Worm (Caenorhabditis elegans) whole organism, L1 larva: Measurements from ENCODE around the gene fil-1.

Experiments used
- C16A3.4 ChIP-seq: fragments of 150-350 bp; optimal IDR thresholded peaks from 2 replicates; lab custom pipeline; 2014; ENCODE audit warnings: missing biosample characterization, missing genetic modification characterization
- Y116A8C.19 ChIP-seq: sonication (generic microtip); optimal IDR thresholded peaks from 2 replicates; lab custom pipeline; 2016; ENCODE audit warnings: missing compliant biosample characterization, missing genetic modification characterization, borderline replicate concordance
- aly-2 ChIP-seq: fragments of 150-350 bp; optimal IDR thresholded peaks from 2 replicates; lab custom pipeline; 2014; ENCODE audit warnings: missing biosample characterization, missing genetic modification characterization
- blmp-1 ChIP-seq: fragments of 150-350 bp; optimal IDR thresholded peaks from 2 replicates; lab custom pipeline; 2014; ENCODE audit warnings: missing biosample characterization, missing genetic modification characterization
- ceh-90 ChIP-seq: sonication (generic microtip); optimal IDR thresholded peaks from 2 replicates; lab custom pipeline; 2016; ENCODE audit warnings: missing genetic modification characterization, missing compliant biosample characterization
- efl-1 ChIP-seq, 4 experiments: fragments of 150-350 bp; optimal IDR thresholded peaks in 3 of 4; peaks in 1 of 4; 1 replicate in 1 of 4; 2 replicates in 3 of 4; lab custom pipeline; 2014; ENCODE audit warnings: missing biosample characterization in 2 of 4, missing genetic modification characterization in 2 of 4, missing genetic modification reagents in 2 of 4
- elt-3 ChIP-seq, 6 experiments: fragments of 150-350 bp in 1 of 6; sonication (generic microtip); optimal IDR thresholded peaks; 2 replicates each; lab custom pipeline; 2017 to 2018; ENCODE audit warnings: missing biosample characterization in 6 of 6, missing genetic modification characterization in 6 of 6, inconsistent platforms in 1 of 6
- fkh-8 ChIP-seq: sonication (generic microtip); optimal IDR thresholded peaks from 2 replicates; lab custom pipeline; 2016; ENCODE audit warnings: mild to moderate bottlenecking, missing genetic modification characterization, missing compliant biosample characterization
- lin-15B ChIP-seq: fragments of 150-350 bp; sonication (generic microtip); optimal IDR thresholded peaks from 3 replicates; lab custom pipeline; 2014; ENCODE audit warnings: missing biosample characterization, missing genetic modification characterization
- lsy-2 ChIP-seq, 2 experiments: fragments of 150-350 bp; optimal IDR thresholded peaks; 2 replicates each; lab custom pipeline; 2014; ENCODE audit warnings: missing biosample characterization in 2 of 2, missing genetic modification characterization in 2 of 2
- mab-9 ChIP-seq: fragments of 200-800 bp; sonication (Bioruptor generic); IDR thresholded peaks from 2 replicates; pipeline ENCODE4 v1.3.6; 2022; ENCODE audit warnings: missing genetic modification reagents, missing genetic modification characterization, missing compliant biosample characterization
- mef-2 ChIP-seq: fragments of 150-350 bp; optimal IDR thresholded peaks from 2 replicates; lab custom pipeline; 2014; ENCODE audit warnings: missing biosample characterization, missing genetic modification characterization
- nhr-12 ChIP-seq: sonication (generic microtip); optimal IDR thresholded peaks from 2 replicates; lab custom pipeline; 2017; ENCODE audit warnings: missing biosample characterization, missing genetic modification characterization
- nhr-28 ChIP-seq: fragments of 150-350 bp; optimal IDR thresholded peaks from 2 replicates; lab custom pipeline; 2014; ENCODE audit warnings: missing biosample characterization, missing genetic modification characterization
- pag-3 ChIP-seq: sonication (generic microtip); optimal IDR thresholded peaks from 2 replicates; lab custom pipeline; 2017; ENCODE audit warnings: missing genetic modification characterization, mild to moderate bottlenecking, missing compliant biosample characterization, antibody characterized with exemption, borderline replicate concordance; ENCODE audit not compliant: insufficient read depth
- pax-3 ChIP-seq: fragments of 200-800 bp; sonication (Bioruptor generic); optimal IDR thresholded peaks from 2 replicates; lab custom pipeline; 2018; ENCODE audit warnings: mild to moderate bottlenecking, missing genetic modification characterization, moderate library complexity, missing compliant biosample characterization
- rnt-1 ChIP-seq: sonication (generic microtip); optimal IDR thresholded peaks from 2 replicates; lab custom pipeline; 2016; ENCODE audit warnings: mild to moderate bottlenecking, missing genetic modification characterization, moderate library complexity, missing compliant biosample characterization
- snpc-4 ChIP-seq: fragments of 150-350 bp; optimal IDR thresholded peaks from 2 replicates; lab custom pipeline; 2014; ENCODE audit warnings: missing biosample characterization, missing genetic modification characterization
- sox-4 ChIP-seq: sonication (generic microtip); optimal IDR thresholded peaks from 2 replicates; lab custom pipeline; 2016; ENCODE audit warnings: missing genetic modification characterization, missing compliant biosample characterization
- sup-37 ChIP-seq: fragments of 200-800 bp; sonication (Bioruptor generic); optimal IDR thresholded peaks from 2 replicates; lab custom pipeline; 2018; ENCODE audit warnings: mild to moderate bottlenecking, missing genetic modification characterization, missing compliant biosample characterization
- swsn-7 ChIP-seq: sonication (generic microtip); optimal IDR thresholded peaks from 2 replicates; lab custom pipeline; 2016; ENCODE audit warnings: missing genetic modification characterization, missing compliant biosample characterization
- tbx-2 ChIP-seq: sonication (generic microtip); optimal IDR thresholded peaks from 2 replicates; lab custom pipeline; 2016; ENCODE audit warnings: missing genetic modification characterization, missing compliant biosample characterization
- unc-30 ChIP-seq: sonication (generic microtip); optimal IDR thresholded peaks from 2 replicates; lab custom pipeline; 2017; ENCODE audit warnings: missing biosample characterization, missing genetic modification characterization
- unc-98 ChIP-seq: fragments of 200-800 bp; sonication (Bioruptor generic); IDR thresholded peaks from 2 replicates; pipeline ENCODE4 v1.3.6; 2022; ENCODE audit warnings: missing genetic modification characterization, missing compliant biosample characterization
- vab-15 ChIP-seq: sonication (generic microtip); optimal IDR thresholded peaks from 2 replicates; lab custom pipeline; 2017; ENCODE audit warnings: missing genotype, mild to moderate bottlenecking, missing genetic modification characterization, missing compliant biosample characterization
- xbp-1 ChIP-seq: sonication (generic microtip); optimal IDR thresholded peaks from 2 replicates; lab custom pipeline; 2016; ENCODE audit warnings: missing genetic modification characterization, missing compliant biosample characterization
- ztf-11 ChIP-seq, 2 experiments: sonication (generic microtip); optimal IDR thresholded peaks; 2 replicates each; lab custom pipeline; 2016 to 2017; ENCODE audit warnings: missing genetic modification characterization in 2 of 2, missing biosample characterization in 1 of 2, missing compliant biosample characterization in 1 of 2

fil-1 gene

DNA sequence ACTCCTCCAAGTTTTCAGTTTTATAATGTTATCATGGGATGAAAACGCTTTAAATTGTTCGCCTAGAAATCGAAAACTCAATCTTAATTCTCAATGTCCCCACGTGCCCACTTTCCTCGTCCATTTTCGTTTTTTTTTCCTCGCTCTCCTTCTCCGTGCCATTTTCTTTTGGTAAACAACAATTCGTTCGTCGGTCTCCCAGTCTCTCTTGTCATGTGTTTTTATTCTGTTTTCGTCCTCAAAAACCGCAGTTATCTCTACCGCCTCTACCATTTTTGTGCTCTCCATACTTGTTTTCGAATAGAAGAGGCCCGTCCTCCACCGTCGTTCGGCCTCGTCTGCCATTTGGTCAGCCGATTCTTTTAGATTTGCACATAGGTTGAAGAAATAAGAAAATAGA is 45.1 kb upstream of the fil-1 start (continued):
- no peak for TF ChIP-seq unc-98 (GFP tag; lab: Robert Waterston, UW)
- TF ChIP-seq ztf-11 (tag; optimal IDR thresholded peaks at IDR 0.05; lab: Kevin White, UChicago), result peak in 1 of 2 experiments; percentile 6
- TF ChIP-seq lsy-2 (tag; optimal IDR thresholded peaks at IDR 0.05; lab: Kevin White, UChicago), result peak in 1 of 2 experiments; percentile 35
- TF ChIP-seq tbx-2 (tag; lab: Kevin White, UChicago), result peak; percentile 8

DNA sequence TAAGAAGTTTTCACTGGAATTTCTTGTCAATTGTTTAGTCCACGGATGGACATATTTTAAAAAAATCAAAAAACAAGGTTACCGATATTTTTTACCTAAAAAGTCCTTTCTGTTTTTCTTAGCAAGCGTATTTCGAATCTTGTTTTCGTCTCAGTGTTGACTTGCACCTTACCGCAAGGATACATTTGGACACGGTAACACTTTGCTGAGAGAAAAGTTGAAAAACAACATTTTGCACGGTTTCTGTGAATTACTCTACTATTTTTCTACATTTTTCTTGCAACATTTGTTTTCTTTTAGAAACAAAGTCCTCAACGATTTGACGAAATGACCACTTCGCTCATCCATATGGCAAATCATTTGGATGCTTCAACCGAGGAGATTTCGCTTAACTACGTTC is 44.2 kb upstream of the fil-1 start, which contains the start of gene hil-1:
hil-1 (plus strand) TSS at position 301 of the 400 bp plus-strand sequence.
- TF ChIP-seq xbp-1 (tag; lab: Kevin White, UChicago) (no peak), mef-2 (tag; lab: Kevin White, UChicago) (no peak), mab-9 (GFP tag; lab: Robert Waterston, UW) (no peak), lsy-2 (tag; optimal IDR thresholded peaks at IDR 0.05; lab: Kevin White, UChicago) (no peak)
- TF ChIP-seq, all 84 proteins: peak for 0

DNA sequence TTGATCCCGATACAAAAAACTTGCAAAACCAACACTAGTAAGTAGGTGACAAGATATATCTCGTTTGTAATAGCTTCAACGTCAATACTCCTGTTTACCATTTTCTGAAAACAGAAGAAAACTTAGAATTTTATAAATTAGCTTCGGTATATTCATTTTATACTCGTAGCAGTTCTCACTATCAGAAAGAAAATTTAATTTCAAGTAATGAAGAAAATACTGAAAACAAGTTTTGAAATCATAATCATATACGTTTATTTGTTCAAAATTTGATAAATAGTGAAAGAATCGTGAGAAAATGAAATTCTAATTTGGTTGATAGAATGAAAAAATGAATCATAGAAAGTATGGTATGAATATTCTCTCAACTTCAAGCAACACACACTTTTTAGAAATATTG is 39.0 kb upstream of the fil-1 start, which contains the start of gene C30G7.5:
C30G7.5 (minus strand) TSS at position 101 of the 400 bp plus-strand sequence.
- TF ChIP-seq snpc-4 (tag; lab: Kevin White, UChicago), result no peak

DNA sequence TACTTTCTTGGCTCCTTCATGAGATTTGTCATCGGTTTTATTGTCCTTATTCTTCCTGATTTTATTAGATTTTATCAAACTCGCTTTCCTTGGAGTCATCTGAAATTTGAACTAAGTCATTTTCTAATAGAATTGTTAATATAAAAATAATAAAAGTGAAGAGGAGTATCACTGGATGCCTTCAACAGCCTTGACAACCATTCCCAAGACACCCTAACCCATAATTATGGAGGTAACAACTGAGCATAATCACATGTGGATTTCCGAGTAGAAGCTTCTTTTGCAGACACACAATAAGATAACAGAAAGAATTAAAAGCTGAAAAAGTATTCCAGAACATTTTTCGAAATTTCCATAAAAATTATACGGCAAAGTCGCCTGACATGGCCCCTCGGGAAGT is 38.0 kb upstream of the fil-1 start, which contains the start of gene F02D8.9:
F02D8.9 (minus strand) TSS at position 101 of the 400 bp plus-strand sequence.
- no peak for TF ChIP-seq fkh-8

DNA sequence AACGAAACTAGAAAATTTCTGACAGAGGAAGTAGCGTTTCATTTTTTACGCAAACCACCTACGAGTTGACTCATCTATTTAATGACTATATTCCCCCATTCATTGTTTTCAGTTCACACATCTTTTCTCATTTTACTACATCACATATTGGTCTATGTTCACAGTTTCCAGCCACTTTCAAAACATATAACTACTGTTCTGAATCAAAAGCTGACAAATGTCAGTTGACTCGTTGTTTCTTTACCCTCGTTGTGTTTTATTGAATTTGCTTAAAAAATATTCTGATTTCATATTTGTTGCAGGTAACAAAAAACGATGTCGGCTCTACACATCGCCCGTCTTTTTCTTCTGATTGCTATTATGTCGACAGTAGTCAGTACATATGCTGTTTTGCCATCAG is 22.5 kb upstream of the fil-1 start, which contains the start of gene nlp-59:
nlp-59 (plus strand) TSS at position 301 of the 400 bp plus-strand sequence.
- TF ChIP-seq C16A3.4 (tag; lab: Kevin White, UChicago) (no peak), nhr-12 (tag; lab: Kevin White, UChicago) (no peak), sox-4 (no peak), aly-2 (tag; lab: Kevin White, UChicago) (no peak), swsn-7 (no peak), pag-3 (tag; lab: Kevin White, UChicago) (no peak), nhr-28 (tag; lab: Kevin White, UChicago) (no peak)

DNA sequence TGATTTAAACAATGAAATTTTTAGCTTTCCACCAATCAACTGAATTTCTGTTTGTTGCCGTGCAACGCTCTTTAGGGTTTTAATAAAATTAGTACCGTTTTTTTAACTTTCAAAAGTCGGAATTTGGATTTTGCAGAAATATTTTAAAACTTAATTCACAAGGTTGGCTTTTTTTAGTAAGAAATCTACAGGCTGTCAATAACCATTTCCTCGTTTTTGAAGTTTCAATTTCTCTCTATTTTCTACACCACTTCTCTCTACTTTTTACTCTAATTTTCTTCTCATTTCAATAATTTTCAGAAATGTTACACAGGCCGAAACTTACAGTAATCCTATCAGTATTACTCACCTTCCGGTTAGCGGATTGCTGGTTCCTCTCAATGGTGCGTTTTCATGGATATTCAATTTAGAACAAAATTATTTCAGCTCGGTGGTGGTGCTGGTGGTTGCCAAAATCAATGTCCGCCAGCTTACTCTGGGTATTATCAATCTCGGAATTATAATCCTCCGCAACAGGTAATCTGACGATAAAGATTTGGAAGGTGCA is 15.4 kb upstream of the fil-1 start, which contains the start of the genes grd-12 and F02D8.1:
grd-12 (plus strand) TSS at position 301 of the 547 bp plus-strand sequence.
F02D8.1 (minus strand) TSS at position 497 of the 547 bp plus-strand sequence.
- TF ChIP-seq swsn-7, result no peak
- TF ChIP-seq mab-9 (GFP tag; lab: Robert Waterston, UW), result no peak
- no peak for TF ChIP-seq Y116A8C.19 (tag; lab: Kevin White, UChicago)

DNA sequence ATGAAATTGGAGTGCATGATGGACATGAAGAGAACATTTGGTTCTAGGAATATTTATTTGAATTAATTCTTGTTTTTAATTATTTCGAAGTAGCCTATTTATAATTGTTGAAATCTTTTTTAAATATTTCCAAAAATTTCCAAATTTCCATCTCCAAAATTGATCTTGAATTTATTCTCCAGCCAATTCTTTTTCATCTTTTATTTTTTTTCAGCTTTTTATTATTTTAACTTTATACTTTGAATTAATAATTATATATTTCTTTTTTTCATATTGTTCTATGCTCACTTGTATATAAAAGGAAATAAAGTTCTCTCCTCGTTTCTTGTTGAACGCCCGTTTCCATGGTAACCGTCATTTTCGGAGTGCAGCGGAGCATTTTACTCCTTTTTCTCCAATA is 13.7 kb upstream of the fil-1 start, which contains the start of gene xbx-1:
xbx-1 (plus strand) TSS at position 301 of the 400 bp plus-strand sequence.
- TF ChIP-seq lin-15B (tag; lab: Kevin White, UChicago), result no peak
- peak; percentile 19 for TF ChIP-seq fkh-8
- TF ChIP-seq ceh-90, result no peak
- no peak for TF ChIP-seq sup-37 (GFP tag; lab: Kevin White, UChicago)
- TF ChIP-seq elt-3 (tag; optimal IDR thresholded peaks at IDR 0.05; lab: Kevin White, UChicago), result no peak

DNA sequence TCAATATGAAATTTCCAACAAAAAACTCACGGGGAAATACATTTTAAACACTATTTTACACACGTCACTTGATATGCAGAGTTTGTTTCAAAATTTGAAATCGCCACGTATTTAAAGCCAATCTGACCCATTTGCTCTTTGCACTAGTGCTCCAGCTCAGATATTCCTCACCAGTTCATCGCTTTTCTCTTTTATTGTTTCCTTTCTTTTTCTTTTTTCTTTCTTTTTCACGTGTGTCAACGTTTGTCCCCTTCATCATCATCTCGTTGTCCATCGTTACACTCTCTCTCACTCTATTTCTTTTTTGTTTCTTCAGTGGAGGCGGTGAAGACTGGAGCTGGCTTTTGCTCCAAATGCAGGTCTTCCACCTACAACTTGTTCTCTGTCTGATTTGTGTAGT is 9.0 kb upstream of the fil-1 start, which contains the start of gene F02D8.4:
F02D8.4 (plus strand) TSS at position 301 of the 400 bp plus-strand sequence.
- no peak for TF ChIP-seq vab-15 (tag; lab: Kevin White, UChicago)
- no peak for TF ChIP-seq sox-4
- TF ChIP-seq blmp-1 (tag; lab: Kevin White, UChicago), result peak; percentile 44
- no peak for TF ChIP-seq pax-3 (tag; lab: Kevin White, UChicago)
- TF ChIP-seq efl-1 (optimal IDR thresholded peaks at IDR 0.05; lab: Kevin White, UChicago), result no peak
- TF ChIP-seq efl-1 (GFP tag; optimal IDR thresholded peaks at IDR 0.05 in 1 of 2; lab: Kevin White, UChicago), result peak in 1 of 2 experiments; percentile 51
- TF ChIP-seq rnt-1, result peak; percentile 29
- TF ChIP-seq unc-30, result no peak
- TF ChIP-seq, all 84 proteins: peak for 3
